Worm (Caenorhabditis elegans) whole organism, late embryonic: ENCODE data around the gene ZK816.1.

ENCODE experiments used
- C38D4.7 ChIP-seq: fragments of 200-800 bp; sonication (Bioruptor generic); optimal IDR thresholded peaks from 2 replicates; lab custom pipeline; 2018; ENCODE audit warnings: mild to moderate bottlenecking, missing genetic modification characterization, moderate library complexity, missing compliant biosample characterization
- K02D7.2 ChIP-seq: sonication (generic microtip); optimal IDR thresholded peaks from 2 replicates; lab custom pipeline; 2017; ENCODE audit warnings: mild to moderate bottlenecking, missing genetic modification characterization, missing compliant biosample characterization
- K09A11.1 ChIP-seq: sonication (generic microtip); optimal IDR thresholded peaks from 2 replicates; lab custom pipeline; 2017; ENCODE audit warnings: antibody characterized with exemption, mild to moderate bottlenecking, missing genetic modification characterization, missing compliant biosample characterization; ENCODE audit not compliant: insufficient read depth
- ahr-1 ChIP-seq: sonication (generic microtip); optimal IDR thresholded peaks from 2 replicates; lab custom pipeline; 2016; ENCODE audit warnings: missing genetic modification characterization, missing compliant biosample characterization
- ceh-18 ChIP-seq: sonication (generic microtip); optimal IDR thresholded peaks from 2 replicates; lab custom pipeline; 2016; ENCODE audit warnings: missing genetic modification characterization, missing compliant biosample characterization
- ceh-6 ChIP-seq: fragments of 200-800 bp; sonication (Bioruptor generic); optimal IDR thresholded peaks from 2 replicates; lab custom pipeline; 2018; ENCODE audit warnings: mild to moderate bottlenecking, missing genetic modification characterization, missing compliant biosample characterization
- ceh-9 ChIP-seq: sonication (generic microtip); optimal IDR thresholded peaks from 2 replicates; lab custom pipeline; 2016; ENCODE audit warnings: mild to moderate bottlenecking, missing genetic modification characterization, inconsistent platforms, missing compliant biosample characterization
- dmd-4 ChIP-seq: sonication (generic microtip); optimal IDR thresholded peaks from 2 replicates; lab custom pipeline; 2016; ENCODE audit warnings: borderline replicate concordance, missing genetic modification characterization, missing compliant biosample characterization
- eyg-1 ChIP-seq: sonication (generic microtip); optimal IDR thresholded peaks from 2 replicates; lab custom pipeline; 2016; ENCODE audit warnings: missing genotype, missing genetic modification characterization, missing compliant biosample characterization
- hlh-13 ChIP-seq: fragments of 200-800 bp; sonication (Bioruptor generic); optimal IDR thresholded peaks from 2 replicates; lab custom pipeline; 2018; ENCODE audit warnings: mild to moderate bottlenecking, missing genetic modification characterization, missing compliant biosample characterization
- hlh-15 ChIP-seq: sonication (generic microtip); optimal IDR thresholded peaks from 2 replicates; lab custom pipeline; 2016; ENCODE audit warnings: missing genetic modification characterization, missing compliant biosample characterization
- lin-11 ChIP-seq: fragments of 200-800 bp; sonication (Bioruptor generic); optimal IDR thresholded peaks from 2 replicates; lab custom pipeline; 2018; ENCODE audit warnings: mild to moderate bottlenecking, missing genetic modification characterization, missing compliant biosample characterization
- pag-3 ChIP-seq: sonication (generic microtip); optimal IDR thresholded peaks from 2 replicates; lab custom pipeline; 2016; ENCODE audit warnings: missing compliant biosample characterization, missing genetic modification characterization, borderline replicate concordance
- pax-1 ChIP-seq: fragments of 150-350 bp; optimal IDR thresholded peaks from 2 replicates; lab custom pipeline; 2014; ENCODE audit warnings: missing biosample characterization, missing genetic modification characterization
- pha-2 ChIP-seq: sonication (generic microtip); optimal IDR thresholded peaks from 2 replicates; lab custom pipeline; 2017; ENCODE audit warnings: mild to moderate bottlenecking, missing genetic modification characterization, missing compliant biosample characterization
- sdc-2 ChIP-seq: sonication (generic microtip); optimal IDR thresholded peaks from 2 replicates; lab custom pipeline; 2016; ENCODE audit warnings: missing genotype, missing genetic modification characterization, missing compliant biosample characterization
- syd-9 ChIP-seq: sonication (generic microtip); optimal IDR thresholded peaks from 2 replicates; lab custom pipeline; 2016; ENCODE audit warnings: mild to moderate bottlenecking, missing genetic modification characterization, moderate library complexity, missing compliant biosample characterization
- ttx-3 ChIP-seq: sonication (generic microtip); optimal IDR thresholded peaks from 2 replicates; lab custom pipeline; 2016; ENCODE audit warnings: missing genetic modification reagents, missing genetic modification characterization, missing compliant biosample characterization
- unc-3 ChIP-seq, 2 experiments: fragments of 200-800 bp in 1 of 2; sonication (Bioruptor generic) in 1 of 2; sonication (generic microtip) in 1 of 2; conservative IDR thresholded peaks in 1 of 2; optimal IDR thresholded peaks in 1 of 2; 2 replicates each; pipeline versions ENCODE4 v1.3.6 to Lab custom; 2016 to 2022; ENCODE audit warnings: missing compliant biosample characterization in 2 of 2, missing genetic modification characterization in 2 of 2, missing genetic modification reagents in 1 of 2

The ZK816.1 gene

ce11 chrX:3399917-3400316 is 48.4 kb downstream of the ZK816.1 start, which contains the start of gene cht-1:
Gene cht-1 (minus strand): TSS chrX:3400017.
- TF ChIP-seq unc-3 (GFP tag; conservative IDR thresholded peaks at IDR 0.05; lab: Robert Waterston, UW) (no peak), unc-3 (tag; optimal IDR thresholded peaks at IDR 0.05; lab: Kevin White, UChicago) (no peak), sdc-2 (tag; lab: Kevin White, UChicago) (no peak), hlh-15 (tag; lab: Kevin White, UChicago) (no peak), lin-11 (no peak), K02D7.2 (tag; lab: Kevin White, UChicago) (no peak)
- TF ChIP-seq, all 69 proteins: peak for 0

ce11 chrX:3400387-3400786 is 48.9 kb downstream of the ZK816.1 start:
- TF ChIP-seq lin-11 (no peak), pax-1 (tag; lab: Kevin White, UChicago) (no peak), ceh-6 (no peak), ttx-3 (tag; lab: Kevin White, UChicago) (no peak)

- TF ChIP-seq hlh-13 (GFP tag; lab: Kevin White, UChicago) (no peak), K09A11.1 (no peak), ceh-18 (tag; lab: Kevin White, UChicago) (no peak), dmd-4 (tag; lab: Kevin White, UChicago) (no peak), C38D4.7 (no peak), pag-3 (tag; lab: Kevin White, UChicago) (no peak)
Measured at ce11 chrX:3401701-3402100, 50.2 kb downstream of the ZK816.1 start, which contains the start of gene C04F6.9. Gene C04F6.9 (plus strand): TSS chrX:3402001.

DNA sequence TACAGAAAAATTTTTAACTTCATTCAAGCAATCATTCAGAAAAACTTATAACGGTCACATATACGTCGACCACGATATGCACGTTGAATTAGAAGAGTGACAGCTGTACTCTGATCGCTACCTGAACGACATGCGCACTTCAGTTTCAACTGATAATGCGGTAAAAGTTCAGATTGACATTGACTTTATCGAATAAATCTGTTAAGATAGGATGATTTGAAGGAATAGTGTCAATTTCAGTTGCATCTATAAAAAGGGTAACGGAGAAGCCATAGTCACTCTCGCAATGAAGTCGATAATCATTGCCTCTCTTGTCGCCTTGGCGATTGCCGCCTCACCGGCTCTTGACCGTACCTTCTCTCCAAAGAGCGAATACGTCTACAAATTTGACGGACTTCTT is 51.7 kb downstream of the ZK816.1 start, which contains the start of gene vit-5:
TSS of gene vit-5 (plus strand) at position 277 of the 400 bp plus-strand sequence.
- TF ChIP-seq ceh-9 (tag; lab: Kevin White, UChicago) (no peak), dmd-4 (tag; lab: Kevin White, UChicago) (no peak), pax-1 (tag; lab: Kevin White, UChicago) (no peak), ahr-1 (no peak)

ce11 chrX:3408717-3409303 is 57.3 kb downstream of the ZK816.1 start:
- TF ChIP-seq pha-2 (tag; lab: Kevin White, UChicago) (no peak), eyg-1 (no peak), syd-9 (tag; lab: Kevin White, UChicago) (no peak), pag-3 (tag; lab: Kevin White, UChicago) (no peak), C38D4.7 (no peak)
